Worm (Caenorhabditis elegans): Measurements from ENCODE around the gene col-116.

Gene col-116

DNA sequence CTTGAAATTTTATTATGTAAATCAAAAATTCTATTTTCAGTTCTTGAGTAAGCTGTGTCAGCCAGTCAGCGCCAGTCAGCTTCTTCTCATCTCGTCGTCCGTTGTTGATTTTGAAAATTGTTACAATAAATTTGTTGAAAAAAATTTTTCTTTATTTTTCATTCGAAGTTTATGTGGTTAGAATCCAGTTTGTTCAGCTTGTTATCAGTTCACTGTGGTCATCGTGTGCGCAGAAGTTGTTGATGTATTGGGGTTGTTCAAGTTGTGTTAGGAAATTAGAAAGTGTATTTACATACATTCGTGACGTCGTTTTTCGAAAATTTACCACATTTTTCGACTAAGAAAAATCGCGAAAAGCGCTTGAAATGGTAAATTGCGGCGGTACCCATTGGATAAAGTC is 42.1 kb downstream of the col-116 start:
- TF ChIP-seq ref-2 (tag; optimal IDR thresholded peaks at IDR 0.05): no peak
- no peak for TF ChIP-seq ceh-9 (tag; optimal IDR thresholded peaks at IDR 0.05)
- TF ChIP-seq sox-2 (GFP tag; IDR thresholded peaks at IDR 0.05): no peak
- TF ChIP-seq K09A11.1 (tag; optimal IDR thresholded peaks at IDR 0.05; ENCODE audit: insufficient read depth): no peak
- no peak for TF ChIP-seq ttx-3 (tag; optimal IDR thresholded peaks at IDR 0.05)
- TF ChIP-seq tbx-2 (tag; optimal IDR thresholded peaks at IDR 0.05): no peak
- no peak for TF ChIP-seq ets-4 (tag; optimal IDR thresholded peaks at IDR 0.05)
- no peak for TF ChIP-seq hlh-6 (tag; optimal IDR thresholded peaks at IDR 0.05)
- TF ChIP-seq eyg-1 (tag; optimal IDR thresholded peaks at IDR 0.05): no peak
- TF ChIP-seq dmd-4 (tag; optimal IDR thresholded peaks at IDR 0.05; ENCODE audit: borderline replicate concordance): no peak
- TF ChIP-seq unc-3 (GFP tag; conservative IDR thresholded peaks at IDR 0.05): no peak
- no peak for TF ChIP-seq unc-3 (tag; optimal IDR thresholded peaks at IDR 0.05)
- TF ChIP-seq Y22D7AL.16 (tag; optimal IDR thresholded peaks at IDR 0.05): no peak
